Fruit fly (Drosophila melanogaster): Measurements from ENCODE around the gene sds22.

dm6 chr3R:17430481-17430880 is 39.1 kb downstream of the sds22 start:
- no peak for TF ChIP-seq ttk (optimal IDR thresholded peaks at IDR 0.05)
- TF ChIP-seq Myc (optimal IDR thresholded peaks at IDR 0.05): no peak
- TF ChIP-seq psq (optimal IDR thresholded peaks at IDR 0.05): no peak
- no peak for TF ChIP-seq insv (optimal IDR thresholded peaks at IDR 0.05)
- no peak for TF ChIP-seq h (optimal IDR thresholded peaks at IDR 0.05)
- no peak for TF ChIP-seq Sin3A (optimal IDR thresholded peaks at IDR 0.05)
